Worm (Caenorhabditis elegans) whole organism, L3 larva: ENCODE results near the gene Y51A2A.4.

Source experiments
- R02D3.7 ChIP-seq: fragments of 150-350 bp; optimal IDR thresholded peaks from 2 replicates; lab custom pipeline; 2014; ENCODE audit warnings: missing biosample characterization, missing genetic modification characterization
- aly-2 ChIP-seq: fragments of 150-350 bp; optimal IDR thresholded peaks from 2 replicates; lab custom pipeline; 2014; ENCODE audit warnings: missing biosample characterization, missing genetic modification characterization
- ama-1 ChIP-seq: fragments of 150-350 bp; optimal IDR thresholded peaks from 2 replicates; lab custom pipeline; 2018
- daf-12 ChIP-seq: fragments of 150-350 bp; optimal IDR thresholded peaks from 2 replicates; lab custom pipeline; 2014; ENCODE audit warnings: missing biosample characterization, missing genetic modification reagents, missing genetic modification characterization
- egl-5 ChIP-seq: fragments of 150-350 bp; optimal IDR thresholded peaks from 2 replicates; lab custom pipeline; 2017; ENCODE audit warnings: missing biosample characterization, missing genetic modification reagents, missing genetic modification characterization, inconsistent platforms
- elt-1 ChIP-seq: fragments of 150-350 bp; optimal IDR thresholded peaks from 2 replicates; lab custom pipeline; 2014; ENCODE audit warnings: missing biosample characterization, missing genetic modification characterization
- elt-2 ChIP-seq: sonication (generic microtip); optimal IDR thresholded peaks from 2 replicates; lab custom pipeline; 2016; ENCODE audit warnings: missing genetic modification reagents, mild to moderate bottlenecking, missing genetic modification characterization, missing compliant biosample characterization
- elt-3 ChIP-seq, 3 experiments: fragments of 150-350 bp in 1 of 3; sonication (generic microtip) in 2 of 3; optimal IDR thresholded peaks; 2 replicates in 2 of 3; 4 replicates in 1 of 3; lab custom pipeline; 2014 to 2017; ENCODE audit warnings: missing biosample characterization in 3 of 3, missing genetic modification characterization in 3 of 3
- eor-1 ChIP-seq, 2 experiments: fragments of 150-350 bp; optimal IDR thresholded peaks; 2 replicates each; lab custom pipeline; 2014 to 2018; ENCODE audit warnings: missing biosample characterization in 2 of 2, missing genetic modification characterization in 2 of 2
- fkh-2 ChIP-seq: fragments of 150-350 bp; optimal IDR thresholded peaks from 2 replicates; lab custom pipeline; 2014; ENCODE audit warnings: missing biosample characterization, missing genetic modification reagents, missing genetic modification characterization
- hmg-11 ChIP-seq: sonication (generic microtip); optimal IDR thresholded peaks from 2 replicates; lab custom pipeline; 2016; ENCODE audit warnings: missing genetic modification characterization, missing compliant biosample characterization
- jun-1 ChIP-seq: fragments of 150-350 bp; optimal IDR thresholded peaks from 2 replicates; lab custom pipeline; 2014; ENCODE audit warnings: missing biosample characterization, missing genetic modification reagents, missing genetic modification characterization
- lin-15B ChIP-seq: fragments of 150-350 bp; optimal IDR thresholded peaks from 2 replicates; lab custom pipeline; 2014; ENCODE audit warnings: missing biosample characterization, missing genetic modification characterization
- lin-39 ChIP-seq: fragments of 150-350 bp; optimal IDR thresholded peaks from 2 replicates; lab custom pipeline; 2018; ENCODE audit warnings: missing biosample characterization, missing genetic modification reagents, missing genetic modification characterization
- lsy-12 ChIP-seq: sonication (generic microtip); optimal IDR thresholded peaks from 2 replicates; lab custom pipeline; 2016; ENCODE audit warnings: mild to moderate bottlenecking, missing genetic modification characterization, missing compliant biosample characterization
- mml-1 ChIP-seq: fragments of 150-350 bp; sonication (generic microtip); optimal IDR thresholded peaks from 3 replicates; lab custom pipeline; 2014; ENCODE audit warnings: missing biosample characterization, missing genetic modification characterization
- nfya-1 ChIP-seq: sonication (generic microtip); optimal IDR thresholded peaks from 2 replicates; lab custom pipeline; 2017; ENCODE audit warnings: missing genetic modification characterization, mild to moderate bottlenecking, missing compliant biosample characterization, antibody characterized with exemption, moderate library complexity; ENCODE audit not compliant: insufficient read depth
- nhr-12 ChIP-seq: fragments of 150-350 bp; optimal IDR thresholded peaks from 2 replicates; lab custom pipeline; 2014; ENCODE audit warnings: missing biosample characterization, missing genetic modification characterization
- nhr-23 ChIP-seq: fragments of 150-350 bp; optimal IDR thresholded peaks from 2 replicates; lab custom pipeline; 2014; ENCODE audit warnings: missing biosample characterization, missing genetic modification reagents, missing genetic modification characterization
- nhr-237 ChIP-seq: fragments of 150-350 bp; optimal IDR thresholded peaks from 2 replicates; lab custom pipeline; 2014; ENCODE audit warnings: missing biosample characterization, missing genetic modification characterization
- nhr-25 ChIP-seq: sonication (generic microtip); optimal IDR thresholded peaks from 2 replicates; lab custom pipeline; 2017; ENCODE audit warnings: missing biosample characterization, missing genetic modification characterization
- nhr-43 ChIP-seq: sonication (generic microtip); optimal IDR thresholded peaks from 2 replicates; lab custom pipeline; 2016; ENCODE audit warnings: mild to moderate bottlenecking, missing genetic modification characterization, missing compliant biosample characterization; ENCODE audit not compliant: poor library complexity, severe bottlenecking
- nhr-67 ChIP-seq: fragments of 150-350 bp; optimal IDR thresholded peaks from 2 replicates; lab custom pipeline; 2014; ENCODE audit warnings: missing biosample characterization, missing genetic modification characterization
- nhr-76 ChIP-seq: fragments of 150-350 bp; sonication (generic microtip); optimal IDR thresholded peaks from 5 replicates; lab custom pipeline; 2014; ENCODE audit warnings: missing biosample characterization, missing genetic modification characterization
- pha-4 ChIP-seq: fragments of 150-350 bp; optimal IDR thresholded peaks from 2 replicates; lab custom pipeline; 2014; ENCODE audit warnings: missing biosample characterization, missing genetic modification reagents, missing genetic modification characterization
- pqm-1 ChIP-seq: fragments of 150-350 bp; optimal IDR thresholded peaks from 2 replicates; lab custom pipeline; 2017; ENCODE audit warnings: missing biosample characterization, missing genetic modification characterization, inconsistent platforms
- sea-2 ChIP-seq: fragments of 150-350 bp; sonication (generic microtip); optimal IDR thresholded peaks from 4 replicates; lab custom pipeline; 2014; ENCODE audit warnings: missing biosample characterization, missing genetic modification reagents, missing genetic modification characterization
- snpc-4 ChIP-seq: fragments of 150-350 bp; optimal IDR thresholded peaks from 2 replicates; lab custom pipeline; 2014; ENCODE audit warnings: missing biosample characterization, missing genetic modification characterization
- tbx-2 ChIP-seq: sonication (generic microtip); optimal IDR thresholded peaks from 2 replicates; lab custom pipeline; 2016; ENCODE audit warnings: mild to moderate bottlenecking, missing genetic modification characterization, missing compliant biosample characterization
- unc-62 ChIP-seq: fragments of 150-350 bp; sonication (generic microtip); optimal IDR thresholded peaks from 4 replicates; lab custom pipeline; 2014; ENCODE audit warnings: missing biosample characterization, missing genetic modification reagents, missing genetic modification characterization
- zag-1 ChIP-seq: fragments of 150-350 bp; optimal IDR thresholded peaks from 2 replicates; lab custom pipeline; 2014; ENCODE audit warnings: missing biosample characterization, missing genetic modification characterization
- ztf-4 ChIP-seq: fragments of 150-350 bp; optimal IDR thresholded peaks from 2 replicates; lab custom pipeline; 2014; ENCODE audit warnings: missing biosample characterization, missing genetic modification characterization

Y51A2A.4 gene

DNA sequence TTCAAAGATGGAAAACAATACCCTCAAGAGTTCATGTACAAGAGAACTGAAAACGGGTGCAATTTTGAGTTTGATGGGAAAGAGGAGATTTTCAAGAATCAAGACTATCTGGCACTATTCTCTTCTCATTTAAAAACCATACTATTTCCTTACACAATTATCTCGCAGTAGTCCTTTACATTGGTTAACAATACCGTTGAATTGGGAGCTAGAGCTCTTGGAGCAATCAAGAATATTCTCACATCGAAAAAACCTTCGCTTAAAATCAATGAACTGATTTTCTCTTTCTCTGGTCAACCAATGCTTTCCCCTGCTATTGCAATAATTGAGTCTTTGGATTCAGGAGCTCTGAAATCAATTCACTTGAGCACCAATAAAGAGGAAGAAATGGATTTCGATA, 37.2 kb upstream of the Y51A2A.4 start, which contains the start of gene R10E8.2 (continued):
- TF ChIP-seq R02D3.7 (tag; lab: Kevin White, UChicago) (no peak), ama-1 (lab: Kevin White, UChicago) (no peak)

DNA sequence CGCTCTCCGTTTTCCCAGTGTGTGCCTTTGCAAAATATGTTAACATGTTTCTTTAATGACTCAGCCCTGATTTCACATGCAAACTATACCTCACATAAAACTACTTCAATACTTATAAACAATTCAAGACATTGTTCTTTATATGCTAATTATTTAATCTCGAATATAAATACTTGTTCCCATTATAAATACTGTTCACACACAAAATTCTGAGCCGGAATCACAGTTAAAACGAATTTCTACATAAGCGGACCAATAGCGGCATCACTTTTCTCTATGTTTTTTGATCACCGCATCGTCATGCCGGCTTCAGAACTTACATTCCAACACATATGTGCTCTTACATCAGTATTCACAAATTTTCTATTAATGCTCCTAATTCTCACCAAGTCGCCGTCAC, 36.3 kb upstream of the Y51A2A.4 start, which contains the start of gene R10E8.5:
R10E8.5 (plus strand) TSS at position 301 of the 400 bp plus-strand sequence.
- no peak for TF ChIP-seq aly-2
- no peak for TF ChIP-seq nhr-12 (tag; lab: Kevin White, UChicago)
- TF ChIP-seq daf-12 (tag; lab: Kevin White, UChicago) = no peak
- no peak for TF ChIP-seq lsy-12 (tag; lab: Kevin White, UChicago)
- no peak for TF ChIP-seq nhr-67 (tag; lab: Kevin White, UChicago)
- TF ChIP-seq lin-15B (tag; lab: Kevin White, UChicago) = no peak
- TF ChIP-seq mml-1 (tag; lab: Kevin White, UChicago) = no peak
- no peak for TF ChIP-seq fkh-2 (tag; lab: Kevin White, UChicago)
- TF ChIP-seq pha-4 = no peak
- TF ChIP-seq hmg-11 = no peak
- TF ChIP-seq eor-1 (tag; optimal IDR thresholded peaks at IDR 0.05; lab: Kevin White, UChicago) = no peak
- TF ChIP-seq nhr-237 (tag; lab: Kevin White, UChicago) = no peak
- TF ChIP-seq egl-5 (tag; lab: Kevin White, UChicago) = no peak
- TF ChIP-seq nhr-43 (tag; lab: Kevin White, UChicago) = no peak
- TF ChIP-seq elt-3 (tag; optimal IDR thresholded peaks at IDR 0.05; lab: Kevin White, UChicago) = no peak
- no peak for TF ChIP-seq jun-1 (tag; lab: Kevin White, UChicago)

DNA sequence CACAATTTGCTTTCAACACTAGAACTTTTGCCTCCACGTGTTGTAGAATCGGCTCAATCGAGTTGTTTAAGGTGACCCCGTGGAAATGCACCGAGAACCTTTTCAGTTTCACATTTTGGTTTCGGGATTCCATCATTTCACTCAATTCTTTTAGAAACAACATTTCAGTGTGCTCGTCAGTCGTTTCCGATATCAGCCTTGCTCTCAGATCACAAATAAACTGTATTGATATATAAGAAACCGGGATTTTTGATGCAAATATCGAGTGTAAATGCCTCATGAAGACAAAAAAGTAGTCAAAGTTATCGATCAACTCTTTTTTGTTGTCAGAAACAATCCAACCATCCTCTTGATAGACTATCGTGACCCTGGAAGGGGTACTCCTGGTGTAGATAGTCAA, 25.2 kb upstream of the Y51A2A.4 start:
- TF ChIP-seq elt-1 (tag; lab: Kevin White, UChicago) (no peak), snpc-4 (tag; lab: Kevin White, UChicago) (no peak), mml-1 (tag; lab: Kevin White, UChicago) (no peak), ama-1 (lab: Kevin White, UChicago) (no peak), nhr-76 (tag; lab: Kevin White, UChicago) (no peak), nhr-237 (tag; lab: Kevin White, UChicago) (no peak), lin-39 (tag; lab: Kevin White, UChicago) (no peak), zag-1 (tag; lab: Kevin White, UChicago) (no peak), hmg-11 (no peak), ztf-4 (no peak)

DNA sequence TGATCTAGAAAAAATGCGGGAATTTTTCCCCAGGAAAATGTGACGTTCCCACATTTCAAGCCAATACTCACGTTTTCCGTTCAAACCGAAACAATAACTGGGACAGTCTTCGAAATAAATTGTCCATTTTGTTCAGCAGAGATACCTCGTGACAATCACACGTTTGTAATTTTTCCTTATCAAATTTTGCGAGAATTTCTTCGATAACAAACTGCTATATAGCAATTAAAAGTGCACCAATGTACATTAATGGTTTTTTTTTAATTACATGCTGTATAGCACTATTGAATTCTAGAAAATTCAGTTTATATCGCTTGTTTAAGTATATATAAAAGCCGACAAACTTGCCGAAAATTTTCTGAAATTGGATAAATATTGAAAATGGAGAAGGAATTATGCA, 24.5 kb upstream of the Y51A2A.4 start, which contains the start of gene R10E8.6:
R10E8.6 (minus strand) TSS at position 154 of the 400 bp plus-strand sequence.
- peak; percentile 70 for TF ChIP-seq pqm-1 (tag; lab: Kevin White, UChicago)
- TF ChIP-seq zag-1 (tag; lab: Kevin White, UChicago) = no peak
- no peak for TF ChIP-seq nhr-23
- peak; percentile 21 for TF ChIP-seq jun-1 (tag; lab: Kevin White, UChicago)
- TF ChIP-seq elt-2 (tag; lab: Kevin White, UChicago) = peak; percentile 90

DNA sequence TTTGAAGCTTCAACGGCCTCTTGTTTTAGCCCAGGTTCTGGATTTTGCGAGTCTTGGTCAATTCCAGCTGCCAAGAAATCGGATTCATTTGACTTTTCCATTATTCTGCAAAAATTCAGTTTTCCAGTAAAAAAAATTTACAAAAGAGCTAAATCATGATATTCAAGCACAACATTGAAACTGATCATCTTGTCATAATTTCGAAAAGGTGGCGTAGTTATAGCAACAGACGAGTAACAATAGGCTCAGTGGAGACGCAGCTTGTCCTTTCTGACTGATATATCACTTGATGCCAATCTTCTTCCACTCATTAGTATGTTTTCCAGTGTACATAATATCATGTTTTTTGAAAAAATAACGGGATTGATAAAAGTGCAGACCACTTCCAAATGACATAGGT, 22.0 kb upstream of the Y51A2A.4 start, which contains the start of gene fbxa-213:
fbxa-213 (minus strand) TSS at position 101 of the 400 bp plus-strand sequence.
- TF ChIP-seq fkh-2 (tag; lab: Kevin White, UChicago) (no peak), lin-39 (tag; lab: Kevin White, UChicago) (no peak), sea-2 (GFP tag; lab: Kevin White, UChicago) (no peak)

DNA sequence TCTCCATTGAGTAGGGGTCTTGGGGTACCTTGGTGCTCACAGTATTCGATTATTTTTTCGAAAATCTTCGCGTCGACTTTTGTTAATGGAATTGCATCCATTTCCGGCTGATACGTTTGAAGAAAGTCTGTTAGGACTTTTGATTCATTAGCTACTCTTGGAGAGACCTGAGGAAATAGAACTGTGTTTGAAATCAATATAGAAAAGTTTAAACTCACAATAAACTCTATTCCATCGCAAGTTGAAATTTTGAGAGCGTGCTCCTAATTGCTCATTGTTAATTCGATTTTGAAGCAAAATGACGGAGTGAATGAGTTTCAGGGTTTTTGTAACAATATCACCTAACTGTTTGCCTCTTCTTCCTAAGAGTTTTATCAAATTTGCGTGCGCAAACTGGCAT, 20.9 kb upstream of the Y51A2A.4 start, which contains the start of gene skr-6:
skr-6 (minus strand) TSS at position 101 of the 400 bp plus-strand sequence.
- TF ChIP-seq unc-62 (GFP tag; lab: Kevin White, UChicago) (no peak), snpc-4 (tag; lab: Kevin White, UChicago) (no peak), nhr-23 (no peak), lsy-12 (tag; lab: Kevin White, UChicago) (no peak), nfya-1 (tag; lab: Kevin White, UChicago) (no peak), eor-1 (tag; optimal IDR thresholded peaks at IDR 0.05; lab: Kevin White, UChicago) (no peak), lin-15B (tag; lab: Kevin White, UChicago) (no peak), ztf-4 (no peak), tbx-2 (tag; lab: Kevin White, UChicago) (no peak), nhr-12 (tag; lab: Kevin White, UChicago) (no peak), nhr-67 (tag; lab: Kevin White, UChicago) (no peak), zag-1 (tag; lab: Kevin White, UChicago) (no peak), elt-1 (tag; lab: Kevin White, UChicago) (no peak), nhr-25 (tag; lab: Kevin White, UChicago) (no peak), sea-2 (GFP tag; lab: Kevin White, UChicago) (no peak), R02D3.7 (tag; lab: Kevin White, UChicago) (no peak), hmg-11 (no peak)
